Worm (Caenorhabditis elegans) whole organism, early embryonic: ENCODE measurements around the gene B0546.3.

Source experiments
- B0310.2 ChIP-seq: sonication (generic microtip); optimal IDR thresholded peaks from 2 replicates; lab custom pipeline; 2016; ENCODE audit warnings: mild to moderate bottlenecking, missing genetic modification characterization, missing compliant biosample characterization
- F13C5.2 ChIP-seq: sonication (generic microtip); optimal IDR thresholded peaks from 2 replicates; lab custom pipeline; 2017; ENCODE audit warnings: mild to moderate bottlenecking, missing genetic modification characterization, inconsistent platforms, missing compliant biosample characterization
- ama-1 ChIP-seq: fragments of 150-350 bp; optimal IDR thresholded peaks from 2 replicates; lab custom pipeline; 2014
- ets-7 ChIP-seq: sonication (generic microtip); optimal IDR thresholded peaks from 2 replicates; lab custom pipeline; 2016; ENCODE audit warnings: missing genotype, missing genetic modification characterization, missing compliant biosample characterization
- hmbx-1 ChIP-seq: sonication (generic microtip); optimal IDR thresholded peaks from 2 replicates; lab custom pipeline; 2016; ENCODE audit warnings: mild to moderate bottlenecking, missing genetic modification characterization, missing compliant biosample characterization
- scrt-1 ChIP-seq: fragments of 200-800 bp; sonication (Bioruptor generic); IDR thresholded peaks from 2 replicates; pipeline ENCODE4 v1.3.6; 2022; ENCODE audit warnings: missing genetic modification characterization, missing compliant biosample characterization
- sea-1 ChIP-seq: fragments of 200-800 bp; sonication (Bioruptor generic); conservative IDR thresholded peaks from 2 replicates; pipeline ENCODE4 v1.3.6; 2022; ENCODE audit warnings: missing genetic modification characterization, missing compliant biosample characterization
- tbx-11 ChIP-seq: fragments of 200-800 bp; sonication (Bioruptor generic); IDR thresholded peaks from 2 replicates; pipeline ENCODE4 v1.3.6; 2022; ENCODE audit warnings: missing genetic modification characterization, missing compliant biosample characterization

DNA sequence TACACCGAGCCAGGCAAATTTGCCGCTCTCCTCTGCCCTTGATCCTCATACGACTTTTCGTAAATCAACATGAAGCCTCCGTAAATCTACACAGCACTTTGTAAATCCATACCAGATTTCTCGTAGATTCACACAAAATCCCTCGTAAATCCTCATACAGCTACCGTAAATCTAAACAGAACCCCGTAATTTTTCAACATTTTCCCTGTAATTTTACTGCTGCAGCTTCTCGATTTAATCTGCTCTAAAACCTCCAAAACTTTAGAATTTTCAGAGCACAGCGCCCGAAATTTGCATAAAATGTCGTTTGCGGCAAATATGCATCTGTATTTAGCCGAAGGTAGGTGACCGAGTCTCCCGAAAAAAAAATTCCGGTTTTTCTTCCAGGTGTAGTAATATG lies 27.9 kb downstream of the B0546.3 start, which contains the start of gene F42A6.1:
- TF ChIP-seq F13C5.2 (tag; lab: Kevin White, UChicago) (no peak), ama-1 (no peak), B0310.2 (tag; lab: Kevin White, UChicago) (no peak), scrt-1 (GFP tag; lab: Robert Waterston, UW) (no peak), hmbx-1 (tag; lab: Kevin White, UChicago) (no peak), tbx-11 (GFP tag; lab: Robert Waterston, UW) (no peak), ets-7 (tag; lab: Kevin White, UChicago) (no peak), sea-1 (GFP tag; lab: Robert Waterston, UW) (no peak)
